Fruit fly (Drosophila melanogaster): ENCODE measurements around the gene brwl.
A peak's percentile ranks its signal among the peaks of the same experiment; 100 is the strongest.

brwl gene

dm6 chr2L:9562713-9563112 lies 6.0 kb upstream of the brwl start:
- no peak for TF ChIP-seq noc (tag; optimal IDR thresholded peaks at IDR 0.05)

dm6 chr2L:9564527-9564926 lies 4.2 kb upstream of the brwl start:
- peak; percentile 18 for TF ChIP-seq noc (tag; optimal IDR thresholded peaks at IDR 0.05)

- no peak for TF ChIP-seq noc (tag; optimal IDR thresholded peaks at IDR 0.05)
These were observed 3.3 kb upstream of the brwl start, which contains the start of gene CG46468 for dm6 chr2L:9565387-9565786. TSS of gene CG46468 (minus strand) at chr2L:9565438.

- no peak for TF ChIP-seq noc (tag; optimal IDR thresholded peaks at IDR 0.05)
These were observed 2.0 kb upstream of the brwl start, which contains the start of gene jp for dm6 chr2L:9566656-9567055. TSS of gene jp (minus strand) at chr2L:9566750.

- TF ChIP-seq noc (tag; optimal IDR thresholded peaks at IDR 0.05), result peak; percentile 81
These were observed 1.3 kb upstream of the brwl start for dm6 chr2L:9567398-9567856.

dm6 chr2L:9569131-9569530 lies 441 bp downstream of the brwl start:
- no peak for TF ChIP-seq noc (tag; optimal IDR thresholded peaks at IDR 0.05)

- TF ChIP-seq noc (tag; optimal IDR thresholded peaks at IDR 0.05), result peak; percentile 98
These were observed 1.1 kb downstream of the brwl start for dm6 chr2L:9569588-9570434.

- TF ChIP-seq noc (tag; optimal IDR thresholded peaks at IDR 0.05), result no peak
These were observed 2.0 kb downstream of the brwl start for dm6 chr2L:9570673-9571193.

- TF ChIP-seq noc (tag; optimal IDR thresholded peaks at IDR 0.05), result peak; percentile 67
These were observed 7.7 kb downstream of the brwl start, which contains the start of gene Mtpalpha for dm6 chr2L:9576269-9576933. TSS of gene Mtpalpha (minus strand) at chr2L:9576769.

- TF ChIP-seq noc (tag; optimal IDR thresholded peaks at IDR 0.05), result no peak
These were observed 10.8 kb downstream of the brwl start, which contains the start of gene CG31709 for dm6 chr2L:9579538-9579937. TSS of gene CG31709 (minus strand) at chr2L:9579638.

- no peak for TF ChIP-seq noc (tag; optimal IDR thresholded peaks at IDR 0.05)
These were observed 12.9 kb downstream of the brwl start, which contains the start of gene gcm for dm6 chr2L:9581582-9581981. TSS of gene gcm (minus strand) at chr2L:9581745.

dm6 chr2L:9584098-9584703 lies 15.5 kb downstream of the brwl start:
- no peak for TF ChIP-seq noc (tag; optimal IDR thresholded peaks at IDR 0.05)

dm6 chr2L:9585942-9586341 lies 17.3 kb downstream of the brwl start:
- TF ChIP-seq noc (tag; optimal IDR thresholded peaks at IDR 0.05), result no peak

- no peak for TF ChIP-seq noc (tag; optimal IDR thresholded peaks at IDR 0.05)
These were observed 20.5 kb downstream of the brwl start, which contains the start of gene CG3841 for dm6 chr2L:9589176-9589575. TSS of gene CG3841 (plus strand) at chr2L:9589476.

- TF ChIP-seq noc (tag; optimal IDR thresholded peaks at IDR 0.05), result no peak
These were observed 22.5 kb downstream of the brwl start for dm6 chr2L:9591146-9591545.

Measured in whole organism, larva.